Fruit fly (Drosophila melanogaster): Measurements from ENCODE around the gene RhoGAP19D.

- no peak for TF ChIP-seq CG1620 (GFP tag; optimal IDR thresholded peaks at IDR 0.05)
- TF ChIP-seq CG5204 (GFP tag; optimal IDR thresholded peaks at IDR 0.05) = no peak
- TF ChIP-seq CG33017 (tag; optimal IDR thresholded peaks at IDR 0.05) = no peak
Observed at dm6 chrX:20489382-20489994, 21.0 kb downstream of the RhoGAP19D start.
